Worm (Caenorhabditis elegans) whole organism, L3 larva: Measurements from ENCODE around the gene Y57G7A.6.

Experiments used
- ama-1 ChIP-seq: fragments of 150-350 bp; optimal IDR thresholded peaks from 2 replicates; lab custom pipeline; 2018
- ceh-28 ChIP-seq: fragments of 150-350 bp; optimal IDR thresholded peaks from 2 replicates; lab custom pipeline; 2014; ENCODE audit warnings: missing biosample characterization, missing genetic modification reagents, missing genetic modification characterization
- ceh-82 ChIP-seq: fragments of 150-350 bp; optimal IDR thresholded peaks from 2 replicates; lab custom pipeline; 2014; ENCODE audit warnings: missing biosample characterization, missing genetic modification characterization
- daf-12 ChIP-seq: fragments of 150-350 bp; optimal IDR thresholded peaks from 2 replicates; lab custom pipeline; 2014; ENCODE audit warnings: missing biosample characterization, missing genetic modification reagents, missing genetic modification characterization
- elt-2 ChIP-seq: sonication (generic microtip); optimal IDR thresholded peaks from 2 replicates; lab custom pipeline; 2016; ENCODE audit warnings: missing genetic modification reagents, mild to moderate bottlenecking, missing genetic modification characterization, missing compliant biosample characterization
- fkh-10 ChIP-seq: sonication (generic microtip); optimal IDR thresholded peaks from 2 replicates; lab custom pipeline; 2017; ENCODE audit warnings: missing biosample characterization, missing genetic modification reagents, missing genetic modification characterization
- lin-15B ChIP-seq: fragments of 150-350 bp; optimal IDR thresholded peaks from 2 replicates; lab custom pipeline; 2014; ENCODE audit warnings: missing biosample characterization, missing genetic modification characterization
- nfya-1 ChIP-seq: sonication (generic microtip); optimal IDR thresholded peaks from 2 replicates; lab custom pipeline; 2017; ENCODE audit warnings: missing genetic modification characterization, mild to moderate bottlenecking, missing compliant biosample characterization, antibody characterized with exemption, moderate library complexity; ENCODE audit not compliant: insufficient read depth
- pqm-1 ChIP-seq: fragments of 150-350 bp; optimal IDR thresholded peaks from 2 replicates; lab custom pipeline; 2017; ENCODE audit warnings: missing biosample characterization, missing genetic modification characterization, inconsistent platforms
- ztf-4 ChIP-seq: fragments of 150-350 bp; optimal IDR thresholded peaks from 2 replicates; lab custom pipeline; 2014; ENCODE audit warnings: missing biosample characterization, missing genetic modification characterization

- TF ChIP-seq ama-1 (lab: Kevin White, UChicago) (no peak), daf-12 (tag; lab: Kevin White, UChicago) (no peak), lin-15B (tag; lab: Kevin White, UChicago) (no peak), ceh-82 (no peak), ceh-28 (tag; lab: Kevin White, UChicago) (no peak), elt-2 (tag; lab: Kevin White, UChicago) (no peak), fkh-10 (no peak), pqm-1 (tag; lab: Kevin White, UChicago) (no peak), ztf-4 (tag; lab: Kevin White, UChicago) (no peak), nfya-1 (tag; lab: Kevin White, UChicago) (no peak)
Measured at ce11 chrII:1255637-1256036, 29.8 kb downstream of the Y57G7A.6 start, which contains the start of gene clec-119.
